Worm (Caenorhabditis elegans): ENCODE results near the gene glb-13.

Gene glb-13

ce11 chrX:12391380-12391779 lies 13.2 kb upstream of the glb-13 start, which contains the start of gene nekl-3:
Gene nekl-3, minus strand, starts transcription at chrX:12391480.
- no peak for TF ChIP-seq pbrm-1 (GFP tag; IDR thresholded peaks at IDR 0.05)
- no peak for TF ChIP-seq ceh-91 (GFP tag; IDR thresholded peaks at IDR 0.05)
- TF ChIP-seq lin-26 (GFP tag; IDR thresholded peaks at IDR 0.05), result no peak
- no peak for TF ChIP-seq K11D2.4 (GFP tag; IDR thresholded peaks at IDR 0.05)
- no peak for TF ChIP-seq ceh-58 (GFP tag; IDR thresholded peaks at IDR 0.05)
- TF ChIP-seq snpc-4 (GFP tag; optimal IDR thresholded peaks at IDR 0.05), result no peak
- TF ChIP-seq snpc-4 (tag; optimal IDR thresholded peaks at IDR 0.05), result no peak
- no peak for TF ChIP-seq lin-54 (GFP tag; optimal IDR thresholded peaks at IDR 0.05)
- TF ChIP-seq nhr-90 (tag; optimal IDR thresholded peaks at IDR 0.05), result no peak
- TF ChIP-seq ztf-6 (GFP tag; IDR thresholded peaks at IDR 0.05), result no peak

- TF ChIP-seq lin-40 (tag; optimal IDR thresholded peaks at IDR 0.05), result no peak
- TF ChIP-seq lin-35 (GFP tag; optimal IDR thresholded peaks at IDR 0.05), result no peak
- TF ChIP-seq nhr-120 (GFP tag; IDR thresholded peaks at IDR 0.05), result no peak
Observed at ce11 chrX:12375783-12376182, 2.4 kb downstream of the glb-13 start.

ce11 chrX:12371321-12371720 lies 6.9 kb downstream of the glb-13 start, which contains the start of gene rif-1.2:
Gene rif-1.2, minus strand, starts transcription at chrX:12371421.
- TF ChIP-seq cebp-2 (GFP tag; IDR thresholded peaks at IDR 0.05) (no peak), hlh-26 (GFP tag; conservative IDR thresholded peaks at IDR 0.05) (no peak), mcd-1 (GFP tag; IDR thresholded peaks at IDR 0.05) (no peak), bed-1 (GFP tag; IDR thresholded peaks at IDR 0.05) (no peak), nhr-120 (GFP tag; IDR thresholded peaks at IDR 0.05) (no peak), mel-28 (tag; optimal IDR thresholded peaks at IDR 0.05; ENCODE audit: borderline replicate concordance) (no peak), nhr-80 (tag; optimal IDR thresholded peaks at IDR 0.05) (no peak), ztf-22 (GFP tag; optimal IDR thresholded peaks at IDR 0.05) (no peak), fkh-3 (tag; optimal IDR thresholded peaks at IDR 0.05) (no peak), him-1 (tag; optimal IDR thresholded peaks at IDR 0.05) (no peak), egl-44 (GFP tag; IDR thresholded peaks at IDR 0.05) (no peak), F39B2.1 (GFP tag; IDR thresholded peaks at IDR 0.05) (no peak), Y79H2A.3 (GFP tag; conservative IDR thresholded peaks at IDR 0.05) (no peak), ztf-26 (tag; optimal IDR thresholded peaks at IDR 0.05) (no peak), attf-3 (GFP tag; conservative IDR thresholded peaks at IDR 0.05) (no peak), F49E8.2 (tag; optimal IDR thresholded peaks at IDR 0.05; ENCODE audit: insufficient read depth) (no peak), ceh-100 (GFP tag; IDR thresholded peaks at IDR 0.05) (no peak), snpc-4 (GFP tag; optimal IDR thresholded peaks at IDR 0.05) (no peak), snpc-4 (tag; optimal IDR thresholded peaks at IDR 0.05) (no peak), lsy-27 (tag; optimal IDR thresholded peaks at IDR 0.05; ENCODE audit: borderline replicate concordance, insufficient read depth) (no peak), Y67H2A.10 (GFP tag; conservative IDR thresholded peaks at IDR 0.05) (no peak)

ce11 chrX:12367498-12367897 lies 10.7 kb downstream of the glb-13 start:
- TF ChIP-seq D2030.7 (GFP tag; IDR thresholded peaks at IDR 0.05) (peak; percentile 83), let-526 (GFP tag; IDR thresholded peaks at IDR 0.05) (no peak), akir-1 (GFP tag; optimal IDR thresholded peaks at IDR 0.05) (no peak), tlf-1 (GFP tag; optimal IDR thresholded peaks at IDR 0.05) (no peak), F23B12.7 (tag; optimal IDR thresholded peaks at IDR 0.05; ENCODE audit: insufficient read depth) (no peak), egl-18 (GFP tag; IDR thresholded peaks at IDR 0.05) (no peak), hmg-20 (GFP tag; IDR thresholded peaks at IDR 0.05) (0 out of 2 replicates have a peak, but pooled peaks have one; percentile 42), nfyb-1 (GFP tag; IDR thresholded peaks at IDR 0.05) (peak; percentile 69), chd-7 (tag; optimal IDR thresholded peaks at IDR 0.05) (peak; percentile 30), F55B11.4 (tag; optimal IDR thresholded peaks at IDR 0.05; ENCODE audit: borderline replicate concordance, insufficient read depth) (no peak), rcor-1 (GFP tag; IDR thresholded peaks at IDR 0.05) (peak; percentile 77), xnd-1 (tag; optimal IDR thresholded peaks at IDR 0.05) (no peak), nhr-90 (tag; optimal IDR thresholded peaks at IDR 0.05) (peak; percentile 54), attf-6 (GFP tag; IDR thresholded peaks at IDR 0.05) (0 out of 2 replicates have a peak, but pooled peaks have one; percentile 34), ztf-25 (GFP tag; IDR thresholded peaks at IDR 0.05) (0 out of 2 replicates have a peak, but pooled peaks have one; percentile 46), mcd-1 (GFP tag; IDR thresholded peaks at IDR 0.05) (peak; percentile 54)
